Fruit fly (Drosophila melanogaster) S2 (cell line): ENCODE data around the gene CG4053.

Experiments used
- CG8478 ChIP-seq: fragments of >200 bp; optimal IDR thresholded peaks from 2 replicates; lab custom pipeline; 2018
- CTCF ChIP-seq, 2 experiments: fragments of >200 bp; optimal IDR thresholded peaks; 2 replicates each; lab custom pipeline; 2018

Gene CG4053

dm6 chr3R:17132098-17132712 is at the start of gene CG4053, which contains the start of gene CG31266:
Gene CG4053, minus strand, starts transcription at chr3R:17132198.
Gene CG31266, plus strand, starts transcription at chr3R:17132662.
- TF ChIP-seq CTCF (optimal IDR thresholded peaks at IDR 0.05; lab: Kevin White, UChicago) (no peak), CG8478 (lab: Kevin White, UChicago) (no peak)

- no peak for TF ChIP-seq CG8478 (lab: Kevin White, UChicago)
- TF ChIP-seq CTCF (optimal IDR thresholded peaks at IDR 0.05; lab: Kevin White, UChicago): no peak
Measured at dm6 chr3R:17178140-17178539, 46.1 kb upstream of the CG4053 start.

- peak in 1 of 2 experiments; percentile 24 for TF ChIP-seq CTCF (optimal IDR thresholded peaks at IDR 0.05; lab: Kevin White, UChicago)
- TF ChIP-seq CG8478 (lab: Kevin White, UChicago): no peak
Measured at dm6 chr3R:17151376-17152026, 19.5 kb upstream of the CG4053 start, which contains the start of gene CG5292. Gene CG5292, plus strand, starts transcription at chr3R:17151861.

- TF ChIP-seq CTCF (optimal IDR thresholded peaks at IDR 0.05; lab: Kevin White, UChicago) (no peak), CG8478 (lab: Kevin White, UChicago) (no peak)
Measured at dm6 chr3R:17150287-17150686, 18.3 kb upstream of the CG4053 start, which contains the start of gene Smug. Gene Smug, plus strand, starts transcription at chr3R:17150587.

- TF ChIP-seq CTCF (optimal IDR thresholded peaks at IDR 0.05; lab: Kevin White, UChicago) (no peak), CG8478 (lab: Kevin White, UChicago) (no peak)
Measured at dm6 chr3R:17149080-17149746, 17.2 kb upstream of the CG4053 start, which contains the start of the genes m-cup and Det. Gene m-cup, minus strand, starts transcription at chr3R:17149412. Gene Det, plus strand, starts transcription at chr3R:17149667.

- TF ChIP-seq CTCF (optimal IDR thresholded peaks at IDR 0.05; lab: Kevin White, UChicago): no peak
- TF ChIP-seq CG8478 (lab: Kevin White, UChicago): no peak
Measured at dm6 chr3R:17147647-17148244, 15.7 kb upstream of the CG4053 start.

dm6 chr3R:17142304-17142703 is 10.3 kb upstream of the CG4053 start, which contains the start of gene TwdlW:
Gene TwdlW, minus strand, starts transcription at chr3R:17142404.
- TF ChIP-seq CTCF (optimal IDR thresholded peaks at IDR 0.05; lab: Kevin White, UChicago) (no peak), CG8478 (lab: Kevin White, UChicago) (no peak)

dm6 chr3R:17138699-17139098 is 6.7 kb upstream of the CG4053 start, which contains the start of gene CG5265:
Gene CG5265, plus strand, starts transcription at chr3R:17138999.
- no peak for TF ChIP-seq CG8478 (lab: Kevin White, UChicago)
- TF ChIP-seq CTCF (optimal IDR thresholded peaks at IDR 0.05; lab: Kevin White, UChicago): no peak

dm6 chr3R:17137593-17137992 is 5.6 kb upstream of the CG4053 start, which contains the start of gene CG5255:
Gene CG5255, plus strand, starts transcription at chr3R:17137893.
- no peak for TF ChIP-seq CTCF (optimal IDR thresholded peaks at IDR 0.05; lab: Kevin White, UChicago)
- no peak for TF ChIP-seq CG8478 (lab: Kevin White, UChicago)

- TF ChIP-seq CG8478 (lab: Kevin White, UChicago) (no peak), CTCF (optimal IDR thresholded peaks at IDR 0.05; lab: Kevin White, UChicago) (no peak)
Measured at dm6 chr3R:17135747-17136146, 3.7 kb upstream of the CG4053 start, which contains the start of gene CG5246. Gene CG5246, plus strand, starts transcription at chr3R:17136111.

- no peak for TF ChIP-seq CTCF (optimal IDR thresholded peaks at IDR 0.05; lab: Kevin White, UChicago)
- TF ChIP-seq CG8478 (lab: Kevin White, UChicago): no peak
Measured at dm6 chr3R:17133897-17134296, 1.9 kb upstream of the CG4053 start, which contains the start of gene CG31267. Gene CG31267, plus strand, starts transcription at chr3R:17134197.

dm6 chr3R:17130326-17130725 is 1.7 kb downstream of the CG4053 start, which contains the start of gene CG17475:
Gene CG17475, minus strand, starts transcription at chr3R:17130426.
- no peak for TF ChIP-seq CG8478 (lab: Kevin White, UChicago)
- no peak for TF ChIP-seq CTCF (optimal IDR thresholded peaks at IDR 0.05; lab: Kevin White, UChicago)

- TF ChIP-seq CTCF (optimal IDR thresholded peaks at IDR 0.05; lab: Kevin White, UChicago): no peak
- no peak for TF ChIP-seq CG8478 (lab: Kevin White, UChicago)
Measured at dm6 chr3R:17127912-17128311, 4.1 kb downstream of the CG4053 start, which contains the start of gene CG31265. Gene CG31265, plus strand, starts transcription at chr3R:17128212.

- TF ChIP-seq CG8478 (lab: Kevin White, UChicago) (no peak), CTCF (optimal IDR thresholded peaks at IDR 0.05; lab: Kevin White, UChicago) (no peak)
Measured at dm6 chr3R:17126838-17127237, 5.2 kb downstream of the CG4053 start, which contains the start of the genes CG17477 and CG31269. Gene CG17477, minus strand, starts transcription at chr3R:17126938. Gene CG31269, plus strand, starts transcription at chr3R:17127126.
